Worm (Caenorhabditis elegans) whole organism, L2 larva: Measurements from ENCODE around the gene F44G4.3.

Source experiments
- aly-2 ChIP-seq: fragments of 150-350 bp; optimal IDR thresholded peaks from 2 replicates; lab custom pipeline; 2014; ENCODE audit warnings: missing biosample characterization, missing genetic modification characterization
- ama-1 ChIP-seq: fragments of 150-350 bp; optimal IDR thresholded peaks from 2 replicates; lab custom pipeline; 2018; ENCODE audit warnings: inconsistent platforms
- blmp-1 ChIP-seq: sonication (generic microtip); optimal IDR thresholded peaks from 2 replicates; lab custom pipeline; 2017; ENCODE audit warnings: missing genetic modification characterization, mild to moderate bottlenecking, missing compliant biosample characterization, antibody characterized with exemption, moderate library complexity; ENCODE audit not compliant: insufficient read depth
- ceh-82 ChIP-seq: fragments of 150-350 bp; optimal IDR thresholded peaks from 2 replicates; lab custom pipeline; 2014; ENCODE audit warnings: missing biosample characterization, missing genetic modification characterization
- egl-27 ChIP-seq: sonication (generic microtip); optimal IDR thresholded peaks from 3 replicates; lab custom pipeline; 2017; ENCODE audit warnings: missing biosample characterization, missing genetic modification reagents, missing genetic modification characterization
- fos-1 ChIP-seq: fragments of 150-350 bp; optimal IDR thresholded peaks from 2 replicates; lab custom pipeline; 2014; ENCODE audit warnings: missing biosample characterization, missing genetic modification characterization
- mab-5 ChIP-seq: fragments of 150-350 bp; optimal IDR thresholded peaks from 2 replicates; lab custom pipeline; 2014; ENCODE audit warnings: missing biosample characterization, missing genetic modification characterization
- nhr-10 ChIP-seq: sonication (generic microtip); optimal IDR thresholded peaks from 2 replicates; lab custom pipeline; 2017; ENCODE audit warnings: missing biosample characterization, missing genetic modification characterization
- nhr-21 ChIP-seq: fragments of 150-350 bp; optimal IDR thresholded peaks from 2 replicates; lab custom pipeline; 2014; ENCODE audit warnings: missing biosample characterization, missing genetic modification characterization
- skn-1 ChIP-seq: sonication (generic microtip); optimal IDR thresholded peaks from 2 replicates; lab custom pipeline; 2017; ENCODE audit warnings: missing biosample characterization, missing genetic modification characterization
- snpc-4 ChIP-seq: fragments of 150-350 bp; optimal IDR thresholded peaks from 2 replicates; lab custom pipeline; 2014; ENCODE audit warnings: missing biosample characterization, missing genetic modification characterization
- unc-62 ChIP-seq: fragments of 150-350 bp; optimal IDR thresholded peaks from 2 replicates; lab custom pipeline; 2014; ENCODE audit warnings: missing biosample characterization, missing genetic modification reagents, missing genetic modification characterization
- ztf-11 ChIP-seq: sonication (generic microtip); optimal IDR thresholded peaks from 2 replicates; lab custom pipeline; 2017; ENCODE audit warnings: missing biosample characterization, missing genetic modification characterization

DNA sequence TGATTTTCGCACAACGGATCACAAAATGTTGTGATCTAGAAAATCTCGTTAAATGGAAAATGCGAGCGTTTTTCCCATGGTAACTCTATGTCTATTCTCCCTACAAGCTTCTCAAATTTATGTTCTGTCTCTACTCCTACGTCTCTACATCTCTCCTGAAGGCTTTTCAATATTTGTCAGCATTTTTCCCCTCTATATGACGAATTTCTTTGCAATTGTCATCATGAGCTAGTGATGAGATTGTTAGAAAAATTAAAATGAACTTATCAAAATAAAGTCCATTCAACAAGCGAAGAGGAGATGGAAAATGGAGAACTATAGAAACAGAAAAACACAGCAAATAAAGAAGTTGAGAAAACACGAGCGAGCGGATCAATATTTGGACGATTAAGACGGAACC lies 41.3 kb upstream of the F44G4.3 start:
- TF ChIP-seq egl-27 (tag; lab: Kevin White, UChicago) (no peak), ama-1 (lab: Kevin White, UChicago) (no peak), nhr-21 (tag; lab: Kevin White, UChicago) (no peak), skn-1 (peak; percentile 94), unc-62 (GFP tag; lab: Kevin White, UChicago) (no peak), aly-2 (tag; lab: Kevin White, UChicago) (no peak), snpc-4 (no peak), nhr-10 (tag; lab: Kevin White, UChicago) (no peak), fos-1 (peak; percentile 15), blmp-1 (tag; lab: Kevin White, UChicago) (no peak), mab-5 (tag; lab: Kevin White, UChicago) (no peak), ceh-82 (tag; lab: Kevin White, UChicago) (no peak), ztf-11 (no peak)
